Worm (Caenorhabditis elegans) whole organism, midembryonic: Measurements from ENCODE around the gene col-103.

ENCODE experiments used
- klf-2 ChIP-seq: fragments of 200-800 bp; sonication (Bioruptor generic); conservative IDR thresholded peaks from 2 replicates; pipeline ENCODE4 v1.3.6; 2022; ENCODE audit warnings: missing genetic modification reagents, missing genetic modification characterization, missing compliant biosample characterization
- tab-1 ChIP-seq: fragments of 200-800 bp; sonication (Bioruptor generic); IDR thresholded peaks from 2 replicates; pipeline ENCODE4 v1.3.6; 2022; ENCODE audit warnings: missing genetic modification characterization, missing compliant biosample characterization

DNA sequence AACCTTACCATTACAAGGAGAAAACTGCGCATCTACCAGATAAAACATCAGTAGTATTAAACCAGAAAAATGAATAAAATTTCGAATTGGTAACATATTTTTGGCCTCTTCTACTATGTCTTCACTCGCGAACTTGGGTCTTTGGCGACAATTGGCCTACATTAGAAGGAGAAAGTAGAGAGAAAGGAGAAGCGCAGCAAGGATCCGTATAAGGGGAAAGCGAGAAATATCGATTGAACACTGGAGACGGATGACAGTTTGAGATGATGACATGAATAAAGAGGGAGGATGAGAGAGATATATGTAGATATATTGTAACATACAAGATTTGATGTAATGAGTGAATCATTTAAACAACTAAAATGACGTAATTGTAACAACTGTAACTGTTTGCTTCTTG is 4.8 kb upstream of the col-103 start, which contains the start of gene F56B3.2:
- TF ChIP-seq tab-1, result no peak
- no peak for TF ChIP-seq klf-2
